Fruit fly (Drosophila melanogaster): ENCODE data around the gene pygo.

The pygo gene

DNA sequence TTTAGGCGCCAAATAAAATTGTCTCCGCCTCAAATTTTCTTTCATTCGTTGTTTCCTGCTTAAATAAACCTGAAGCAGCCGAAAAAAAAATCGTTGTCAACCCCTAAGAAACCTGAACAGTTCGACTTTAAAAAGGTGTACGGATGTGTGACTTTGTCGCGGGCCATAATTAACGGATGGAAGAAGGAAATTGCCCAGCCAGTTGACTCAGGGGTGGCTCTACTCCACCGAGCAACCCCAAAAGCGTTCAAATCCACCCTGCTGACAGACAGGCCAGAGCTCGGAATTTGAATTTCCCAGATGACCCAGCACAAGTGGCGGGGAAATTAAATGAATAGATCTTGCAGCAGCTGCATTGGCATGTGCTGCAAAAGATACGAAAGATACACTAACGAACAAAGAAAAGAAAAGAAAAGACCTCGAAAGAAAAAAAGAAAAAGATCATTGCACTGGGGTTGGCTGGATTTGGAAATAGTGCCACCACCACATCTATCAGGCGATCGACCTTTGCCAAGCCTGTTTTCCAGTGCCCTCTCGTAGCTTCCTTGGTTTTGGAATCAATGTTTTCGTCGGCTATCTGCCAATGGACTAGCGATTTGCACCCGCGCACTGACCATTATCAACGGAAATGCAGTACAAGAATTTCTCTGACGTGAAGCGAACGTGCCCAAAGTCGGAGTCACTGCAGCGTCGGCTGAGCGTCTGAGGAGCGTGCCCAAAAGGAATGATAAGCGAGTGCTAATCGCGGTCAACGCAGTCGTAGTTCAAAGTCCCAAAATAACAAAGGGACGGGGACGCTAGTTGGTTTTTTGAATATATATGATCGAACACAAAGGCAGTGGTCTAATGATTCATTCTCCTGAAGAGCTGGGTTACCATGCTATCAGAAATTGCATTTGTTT is 26.0 kb upstream of the pygo start:
- peak; percentile 42 for TF ChIP-seq CG17801 (GFP tag; optimal IDR thresholded peaks at IDR 0.05; ENCODE audit: partially characterized antibody)

DNA sequence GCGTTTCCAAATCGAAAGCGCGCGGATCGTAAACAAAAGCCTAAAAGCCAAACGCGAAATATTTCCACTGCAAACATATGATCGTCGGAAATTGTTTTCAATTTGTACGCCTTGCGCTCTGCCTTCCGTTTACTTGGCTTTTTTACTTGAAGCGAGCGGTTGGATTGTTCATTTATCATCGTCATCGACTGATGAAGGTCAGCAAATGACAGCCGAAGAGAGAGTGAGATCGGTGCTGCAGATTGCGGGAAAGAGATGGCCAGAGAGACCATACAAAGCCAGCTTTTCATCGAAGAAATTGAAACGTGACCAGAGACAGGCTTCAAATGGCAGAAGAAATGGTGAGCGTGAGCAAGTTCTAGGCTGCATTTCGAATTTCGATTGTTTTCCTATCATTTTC is 25.3 kb upstream of the pygo start:
- no peak for TF ChIP-seq CG17801 (GFP tag; optimal IDR thresholded peaks at IDR 0.05; ENCODE audit: partially characterized antibody)

DNA sequence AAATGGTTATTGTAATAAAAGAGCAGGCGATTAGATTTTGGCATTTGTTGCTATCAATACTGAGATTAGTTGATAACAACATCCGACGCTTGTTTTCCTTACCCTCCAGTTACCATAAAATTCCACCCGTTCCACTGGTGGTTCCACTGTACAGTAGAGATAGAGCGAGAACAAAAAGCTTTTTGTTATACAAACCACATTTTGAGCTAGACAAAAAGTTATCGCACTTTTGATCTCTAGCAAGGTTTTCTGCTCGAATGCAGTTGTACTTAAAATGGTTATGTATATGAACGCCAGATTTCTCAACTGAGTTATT is 24.6 kb upstream of the pygo start:
- no peak for TF ChIP-seq CG17801 (GFP tag; optimal IDR thresholded peaks at IDR 0.05; ENCODE audit: partially characterized antibody)

DNA sequence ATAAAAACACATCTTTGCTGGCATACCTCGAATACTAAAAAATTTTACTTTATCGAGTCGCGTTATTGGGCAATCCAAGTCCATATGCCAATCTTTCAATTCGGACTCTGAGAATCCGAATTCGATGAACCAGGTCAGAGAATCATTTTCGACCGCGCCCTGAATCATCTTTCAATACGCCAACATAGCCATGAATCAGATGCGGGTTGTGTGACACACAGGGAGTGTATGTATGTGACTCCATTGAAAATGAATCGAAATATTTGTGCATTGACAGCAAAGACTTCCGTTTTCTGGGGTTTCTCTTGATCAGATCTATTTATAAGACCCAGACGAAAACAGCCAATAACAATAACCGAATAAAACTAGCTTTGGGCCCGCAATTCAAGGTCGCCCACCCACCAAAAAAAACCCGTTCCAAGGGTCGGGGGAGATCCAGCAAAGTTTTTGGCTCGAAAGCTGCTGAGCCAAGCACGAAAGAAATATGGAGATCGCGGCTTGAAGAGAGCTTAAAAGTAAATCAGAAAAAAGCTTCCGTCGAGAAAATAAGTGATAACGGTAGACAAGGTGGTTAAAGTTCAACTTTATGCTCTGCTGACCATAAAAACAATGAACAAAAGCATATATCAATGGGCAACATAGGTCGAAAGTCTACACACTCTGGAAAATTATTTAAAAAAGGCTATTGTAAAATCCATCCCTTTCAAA is 24.1 kb upstream of the pygo start:
- no peak for TF ChIP-seq CG17801 (GFP tag; optimal IDR thresholded peaks at IDR 0.05; ENCODE audit: partially characterized antibody)

DNA sequence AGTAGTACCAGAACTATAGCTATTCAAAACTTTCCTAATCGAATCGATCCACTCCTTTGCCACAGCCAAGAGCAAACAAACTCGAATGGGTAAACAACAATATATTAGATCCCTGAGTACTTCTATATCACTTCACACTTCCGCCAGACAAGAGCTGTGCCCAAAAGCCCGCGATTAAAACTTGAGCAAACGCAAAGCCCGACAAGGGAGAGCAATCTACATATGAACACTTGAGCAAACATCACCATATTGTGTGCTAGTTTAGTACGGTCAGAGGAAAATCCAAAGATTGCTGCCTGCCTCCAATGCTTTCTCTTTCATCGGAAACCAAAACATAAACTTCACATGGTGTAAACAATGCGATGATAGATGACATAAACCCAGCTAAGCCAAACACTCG is 23.2 kb upstream of the pygo start:
- no peak for TF ChIP-seq CG17801 (GFP tag; optimal IDR thresholded peaks at IDR 0.05; ENCODE audit: partially characterized antibody)

DNA sequence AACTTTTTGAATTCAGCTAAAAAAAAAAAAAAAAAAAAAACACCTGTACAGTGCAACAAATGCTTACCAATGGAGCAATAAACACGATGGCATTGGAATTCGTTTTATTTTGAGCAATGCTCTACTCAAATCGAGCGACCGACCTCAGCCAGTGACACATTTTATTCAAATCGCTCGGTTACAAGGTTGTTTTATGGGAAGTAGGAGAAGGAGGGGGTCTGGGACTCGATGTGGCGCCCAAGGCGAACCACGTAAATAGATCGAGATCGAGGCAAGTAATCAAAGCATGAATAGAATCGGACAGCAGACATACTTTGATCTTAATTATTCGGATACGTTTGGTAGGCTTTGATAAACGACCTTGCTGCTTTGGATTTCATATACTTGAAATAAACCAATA is 22.7 kb upstream of the pygo start:
- TF ChIP-seq CG17801 (GFP tag; optimal IDR thresholded peaks at IDR 0.05; ENCODE audit: partially characterized antibody) = no peak

DNA sequence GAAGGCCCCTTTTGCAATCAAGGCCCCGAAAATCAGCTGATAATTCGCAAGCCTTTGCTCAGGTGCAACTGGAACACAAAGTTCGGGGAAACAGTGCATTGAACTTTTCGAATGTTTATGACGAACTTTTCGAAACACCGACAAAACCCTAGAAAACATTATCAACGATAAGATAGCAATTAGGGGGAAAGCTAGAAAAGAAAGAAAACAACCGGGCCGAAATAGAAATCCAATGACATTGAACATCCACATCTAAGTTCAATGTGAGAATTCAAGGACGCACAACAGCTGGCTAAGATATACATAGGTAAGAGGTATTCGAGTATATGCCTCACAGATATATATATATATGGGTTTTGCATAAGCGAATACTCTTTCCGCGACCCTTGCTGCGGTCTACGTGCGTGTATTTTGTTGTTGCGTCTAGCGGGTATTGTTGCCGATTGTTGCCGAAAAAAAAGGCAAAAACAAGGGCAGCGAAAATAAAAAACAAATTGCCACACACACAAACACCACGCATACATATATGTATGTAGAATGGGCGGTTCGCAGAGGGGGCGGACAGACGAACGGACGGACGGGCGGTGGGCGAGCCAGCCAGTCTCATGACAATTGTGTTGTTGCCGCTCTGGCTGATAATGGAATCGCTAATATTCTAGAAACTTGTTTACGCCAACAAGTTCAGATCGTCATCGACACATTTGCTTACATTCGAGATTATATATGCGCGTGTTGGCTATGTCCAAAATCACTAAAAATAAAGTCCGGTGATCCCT is 19.2 kb upstream of the pygo start:
- no peak for TF ChIP-seq CG17801 (GFP tag; optimal IDR thresholded peaks at IDR 0.05; ENCODE audit: partially characterized antibody)

DNA sequence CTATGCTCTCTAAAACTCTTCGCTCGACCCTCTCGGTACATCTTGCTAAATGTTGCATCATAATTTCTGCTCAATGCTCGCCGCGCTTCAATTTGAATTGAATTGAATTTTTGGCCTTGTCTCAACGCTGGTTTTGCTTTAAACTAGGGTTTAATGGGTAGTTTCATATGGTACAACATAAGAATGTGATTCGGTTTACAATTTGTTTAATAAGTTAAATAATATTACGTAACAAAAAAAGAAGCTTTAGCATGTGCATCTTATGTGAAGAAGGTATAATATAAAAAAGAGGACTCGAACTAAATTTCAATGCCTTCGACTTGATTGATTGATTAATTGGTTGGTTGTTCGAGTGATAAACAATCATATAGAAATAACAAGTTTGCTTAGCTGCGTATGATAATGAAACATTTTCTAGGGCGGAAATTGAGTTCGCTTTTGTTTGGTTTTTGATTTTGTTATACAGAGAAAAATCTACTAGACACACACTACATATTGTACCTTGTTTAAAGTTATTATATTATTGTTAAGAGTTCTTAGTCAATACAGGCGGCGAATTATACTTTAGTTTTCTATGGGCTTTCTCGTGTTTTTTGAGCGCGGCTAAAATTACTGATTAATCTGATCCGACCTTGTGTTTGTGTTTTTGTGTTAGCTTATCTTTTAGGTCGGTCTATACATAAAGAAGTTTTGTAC is 17.4 kb upstream of the pygo start:
- no peak for TF ChIP-seq CG17801 (GFP tag; optimal IDR thresholded peaks at IDR 0.05; ENCODE audit: partially characterized antibody)

DNA sequence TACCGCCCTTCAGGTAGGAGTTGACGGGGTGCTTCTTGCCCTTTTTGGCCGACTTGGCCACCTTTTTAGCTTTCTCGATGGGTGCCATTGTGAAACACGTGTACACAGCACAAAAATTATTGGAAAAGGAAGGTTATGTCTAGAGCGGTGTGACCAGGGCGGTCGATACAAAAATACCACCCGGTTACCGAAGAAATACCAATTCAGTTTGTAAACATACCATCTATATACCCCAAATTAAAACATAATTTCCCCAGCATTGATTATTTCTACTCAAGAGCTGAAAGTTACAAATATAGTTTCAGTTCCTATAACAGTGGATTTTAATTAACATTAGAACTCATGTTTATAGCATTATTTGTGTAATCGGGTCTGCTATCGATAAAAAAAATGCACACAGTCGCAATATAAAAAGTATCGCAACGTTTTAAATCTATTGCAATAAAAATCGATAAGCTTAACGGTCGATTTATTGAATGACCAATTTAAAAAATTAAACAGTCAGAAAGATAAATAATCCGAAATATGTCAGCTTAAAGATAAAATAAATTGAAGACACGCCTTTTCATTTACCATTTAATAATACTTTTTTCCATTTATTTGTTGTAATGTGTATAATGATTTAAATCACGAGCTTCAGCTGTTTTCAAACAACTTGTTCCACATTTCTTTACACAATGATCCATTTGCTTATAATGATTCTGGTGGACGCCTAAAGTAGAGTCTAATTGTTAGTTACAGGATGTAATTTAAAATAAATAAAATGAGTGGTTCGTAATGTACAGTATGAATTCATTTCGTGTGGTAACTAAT is 15.8 kb upstream of the pygo start, which contains the start of gene RpL6:
Gene RpL6, minus strand, starts transcription at position 134 of the 813 bp plus-strand sequence.
- TF ChIP-seq CG17801 (GFP tag; optimal IDR thresholded peaks at IDR 0.05; ENCODE audit: partially characterized antibody) = peak; percentile 31

DNA sequence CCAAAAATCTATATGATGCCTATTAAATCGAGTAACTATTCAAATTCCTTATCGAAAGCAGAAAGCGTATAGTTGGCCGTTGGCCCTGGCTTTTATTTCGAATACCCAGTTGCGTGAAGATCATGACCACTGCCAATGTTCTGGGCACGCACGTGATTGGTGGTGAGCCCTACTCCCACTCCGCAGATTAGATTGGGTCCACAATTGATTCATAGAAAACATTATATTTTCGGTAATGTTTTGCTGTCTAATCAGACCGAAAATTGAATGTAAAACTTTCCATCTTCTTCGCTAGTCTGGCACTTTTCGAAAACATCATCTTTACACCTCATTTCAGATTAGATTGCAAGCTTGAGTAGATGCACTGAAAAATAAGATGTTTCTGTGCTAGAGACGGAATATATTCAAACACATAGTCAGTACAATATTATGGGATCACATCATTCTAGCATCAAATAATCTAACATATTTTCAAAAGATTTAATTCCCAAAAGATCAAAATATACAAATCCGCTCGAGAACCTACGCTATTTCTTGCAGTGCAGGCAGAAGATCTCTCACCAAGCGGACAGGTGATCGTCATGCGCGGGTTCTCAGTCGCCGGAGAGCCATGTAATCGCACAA is 11.9 kb upstream of the pygo start, which contains the start of gene CG1774:
Gene CG1774, plus strand, starts transcription at position 548 of the 624 bp plus-strand sequence.
- TF ChIP-seq CG17801 (GFP tag; optimal IDR thresholded peaks at IDR 0.05; ENCODE audit: partially characterized antibody) = peak; percentile 96

DNA sequence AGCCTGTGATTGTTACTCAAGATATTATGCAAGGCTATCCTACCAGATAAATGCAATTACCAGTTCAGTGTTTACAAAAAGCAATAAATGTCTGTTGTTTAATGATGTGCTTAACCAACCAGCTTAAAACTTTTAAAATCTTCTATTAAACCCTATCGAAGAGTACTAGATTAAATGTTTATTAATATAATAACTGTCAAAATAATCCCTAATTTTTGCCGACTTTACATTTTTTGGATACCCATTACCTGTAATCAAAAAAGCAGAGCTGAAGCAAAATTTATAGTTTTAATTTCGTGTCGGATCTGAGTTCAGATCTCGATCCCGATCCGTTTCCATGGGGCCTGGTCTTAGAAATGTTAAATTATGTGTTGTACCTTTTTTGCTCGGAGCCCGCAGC is 9.8 kb upstream of the pygo start, which contains the start of gene CG1638:
Gene CG1638, plus strand, starts transcription at position 301 of the 400 bp plus-strand sequence.
- TF ChIP-seq CG17801 (GFP tag; optimal IDR thresholded peaks at IDR 0.05; ENCODE audit: partially characterized antibody) = no peak

DNA sequence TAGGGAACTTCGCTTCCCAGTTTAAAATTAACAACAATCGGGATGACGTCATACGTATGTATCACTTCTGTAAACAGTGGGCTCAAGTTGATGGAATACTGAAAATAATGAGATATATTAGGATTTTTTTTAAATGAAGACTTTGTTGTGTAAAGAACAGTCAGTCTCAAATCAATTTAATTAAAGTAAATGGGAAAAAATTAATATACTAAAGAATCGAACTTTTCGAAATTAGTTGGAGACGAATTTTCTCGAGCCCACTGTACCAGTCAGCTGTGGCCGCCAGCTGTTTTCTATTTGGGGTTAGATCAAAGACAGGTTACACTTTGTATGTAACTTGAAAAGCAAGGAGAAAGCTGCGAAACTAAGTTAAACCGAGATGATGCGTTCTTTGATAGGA is 7.9 kb upstream of the pygo start, which contains the start of gene CG1635:
Gene CG1635, plus strand, starts transcription at position 300 of the 400 bp plus-strand sequence.
- peak; percentile 100 for TF ChIP-seq CG17801 (GFP tag; optimal IDR thresholded peaks at IDR 0.05; ENCODE audit: partially characterized antibody)

DNA sequence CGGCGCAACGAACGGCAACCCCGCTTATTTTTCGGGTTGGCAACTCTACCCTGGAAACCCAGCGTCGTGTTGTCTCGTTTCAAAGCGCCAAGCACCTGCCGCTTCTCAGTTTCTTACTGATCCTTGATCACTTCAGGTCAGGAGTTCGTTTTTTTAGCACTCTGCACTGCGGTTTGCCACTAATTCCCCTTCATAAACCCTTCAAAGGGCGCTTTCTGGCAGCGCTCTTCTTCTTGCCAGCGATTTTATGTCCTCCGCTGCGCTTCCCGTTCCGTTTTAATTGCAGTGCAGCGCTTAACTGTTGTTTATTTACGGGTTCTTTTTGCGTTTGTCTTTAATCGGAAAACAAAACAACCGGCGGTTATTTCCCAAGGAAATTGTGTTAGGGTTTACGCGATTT is 467 bp downstream of the pygo start:
- no peak for TF ChIP-seq CG17801 (GFP tag; optimal IDR thresholded peaks at IDR 0.05; ENCODE audit: partially characterized antibody)

Measured in ovary, adult (tissue).